Fruit fly (Drosophila melanogaster) whole organism, embryonic: ENCODE measurements around the gene CG15865.
A peak's percentile ranks its signal among the peaks of the same experiment; 100 is the strongest.

ENCODE experiments used
- ATbp ChIP-seq: fragments of 200-800 bp; sonication (Bioruptor generic); optimal IDR thresholded peaks from 2 replicates; lab custom pipeline; 2017; ENCODE audit warnings: missing biosample characterization, mild to moderate bottlenecking, missing genetic modification characterization, missing genetic modification reagents
- Awh ChIP-seq: fragments of 200-800 bp; sonication (Bioruptor generic); IDR thresholded peaks from 2 replicates; pipeline ENCODE4, ENCODE4 v1.3.6; 2022; ENCODE audit warnings: missing biosample characterization, missing genetic modification characterization
- CG10147 ChIP-seq: fragments of 200-800 bp; sonication (Bioruptor generic); optimal IDR thresholded peaks from 2 replicates; lab custom pipeline; 2019; ENCODE audit warnings: missing biosample characterization, mild to moderate bottlenecking, missing genetic modification characterization, moderate library complexity
- CG10543 ChIP-seq: fragments of 200-800 bp; sonication (Bioruptor generic); optimal IDR thresholded peaks from 3 replicates; lab custom pipeline; 2017; ENCODE audit warnings: missing biosample characterization, mild to moderate bottlenecking, missing genetic modification characterization, moderate library complexity
- CG10979 ChIP-seq: fragments of 200-800 bp; sonication (Bioruptor generic); optimal IDR thresholded peaks from 2 replicates; lab custom pipeline; 2018; ENCODE audit warnings: missing biosample characterization, mild to moderate bottlenecking, missing genetic modification characterization, moderate library complexity
- CG11560 ChIP-seq: fragments of 200-800 bp; sonication (Bioruptor generic); IDR thresholded peaks from 3 replicates; pipeline ENCODE4 v1.3.6; 2022; ENCODE audit warnings: missing biosample characterization, missing genetic modification characterization
- CG12219 ChIP-seq: fragments of 200-800 bp; sonication (Bioruptor generic); optimal IDR thresholded peaks from 3 replicates; lab custom pipeline; 2018; ENCODE audit warnings: missing biosample characterization, mild to moderate bottlenecking, missing genetic modification characterization
- CG13287 ChIP-seq: fragments of 200-800 bp; sonication (Bioruptor generic); IDR thresholded peaks from 2 replicates; pipeline ENCODE4 v1.3.6; 2022; ENCODE audit warnings: missing biosample characterization, missing genetic modification characterization; ENCODE audit not compliant: partially characterized antibody
- CG13775 ChIP-seq: fragments of 200-800 bp; sonication (Bioruptor generic); optimal IDR thresholded peaks from 3 replicates; lab custom pipeline; 2017; ENCODE audit warnings: missing biosample characterization, mild to moderate bottlenecking, missing genetic modification characterization
- CG14860 ChIP-seq: fragments of 200-800 bp; sonication (Bioruptor generic); IDR thresholded peaks from 3 replicates; pipeline ENCODE4 v1.3.6; 2022; ENCODE audit warnings: missing biosample characterization, missing genetic modification characterization; ENCODE audit not compliant: partially characterized antibody
- CG15073 ChIP-seq: fragments of 200-800 bp; sonication (Bioruptor generic); optimal IDR thresholded peaks from 2 replicates; lab custom pipeline; 2016; ENCODE audit warnings: missing biosample characterization, missing genetic modification characterization
- CG15269 ChIP-seq: fragments of 200-800 bp; sonication (Bioruptor generic); optimal IDR thresholded peaks from 2 replicates; lab custom pipeline; 2018; ENCODE audit warnings: missing biosample characterization, mild to moderate bottlenecking, missing genetic modification characterization, moderate library complexity
- CG15479 ChIP-seq: fragments of 200-800 bp; sonication (Bioruptor generic); optimal IDR thresholded peaks from 3 replicates; lab custom pipeline; 2019; ENCODE audit warnings: missing biosample characterization, mild to moderate bottlenecking, missing genetic modification characterization, moderate library complexity
- CG16815 ChIP-seq: fragments of 200-800 bp; sonication (Bioruptor generic); optimal IDR thresholded peaks from 3 replicates; lab custom pipeline; 2017; ENCODE audit warnings: missing biosample characterization, mild to moderate bottlenecking, missing genetic modification characterization
- CG17359 ChIP-seq: fragments of 200-800 bp; sonication (Bioruptor generic); optimal IDR thresholded peaks from 3 replicates; lab custom pipeline; 2018; ENCODE audit warnings: missing biosample characterization, mild to moderate bottlenecking, missing genetic modification characterization, moderate library complexity
- CG17568 ChIP-seq: fragments of 200-800 bp; sonication (Bioruptor generic); optimal IDR thresholded peaks from 2 replicates; lab custom pipeline; 2018; ENCODE audit warnings: missing biosample characterization, mild to moderate bottlenecking, missing genetic modification characterization, moderate library complexity
- CG17912 ChIP-seq: fragments of 200-800 bp; sonication (Bioruptor generic); optimal IDR thresholded peaks from 2 replicates; lab custom pipeline; 2018; ENCODE audit warnings: missing biosample characterization, mild to moderate bottlenecking, missing genetic modification characterization
- CG2199 ChIP-seq: fragments of 200-800 bp; sonication (Bioruptor generic); IDR thresholded peaks from 3 replicates; pipeline ENCODE4 v1.3.6; 2022; ENCODE audit warnings: missing biosample characterization, missing genetic modification characterization
- CG2678 ChIP-seq: fragments of 200-800 bp; sonication (Bioruptor generic); optimal IDR thresholded peaks from 3 replicates; lab custom pipeline; 2019; ENCODE audit warnings: missing biosample characterization, mild to moderate bottlenecking, missing genetic modification characterization, moderate library complexity
- CG31224 ChIP-seq: fragments of 200-800 bp; sonication (Bioruptor generic); IDR thresholded peaks from 2 replicates; pipeline ENCODE4 v1.3.6; 2022; ENCODE audit warnings: missing biosample characterization, missing genetic modification characterization
- CG34376 ChIP-seq: fragments of 200-800 bp; sonication (Bioruptor generic); optimal IDR thresholded peaks from 2 replicates; lab custom pipeline; 2018; ENCODE audit warnings: missing biosample characterization, mild to moderate bottlenecking, missing genetic modification characterization
- CG3995 ChIP-seq: fragments of 200-800 bp; sonication (Bioruptor generic); optimal IDR thresholded peaks from 3 replicates; lab custom pipeline; 2016; ENCODE audit warnings: missing biosample characterization, missing genetic modification characterization
- CG7963 ChIP-seq: fragments of 200-800 bp; sonication (Bioruptor generic); IDR thresholded peaks from 3 replicates; pipeline ENCODE4 v1.3.6; 2022; ENCODE audit warnings: missing biosample characterization, missing genetic modification characterization; ENCODE audit not compliant: partially characterized antibody
- CG8359 ChIP-seq: fragments of 200-800 bp; sonication (Bioruptor generic); optimal IDR thresholded peaks from 2 replicates; lab custom pipeline; 2017; ENCODE audit warnings: missing biosample characterization, mild to moderate bottlenecking, missing genetic modification characterization, borderline replicate concordance
- CG8765 ChIP-seq: fragments of 200-800 bp; sonication (Bioruptor generic); IDR thresholded peaks from 2 replicates; pipeline ENCODE4 v1.3.6; 2022; ENCODE audit warnings: missing biosample characterization, missing genetic modification characterization
- CG9215 ChIP-seq: fragments of 200-800 bp; sonication (Bioruptor generic); IDR thresholded peaks from 2 replicates; pipeline ENCODE4 v1.3.6; 2022; ENCODE audit warnings: missing biosample characterization, missing genetic modification characterization
- Dref ChIP-seq: fragments of 200-800 bp; sonication (Bioruptor generic); IDR thresholded peaks from 2 replicates; pipeline ENCODE4 v1.3.6; 2022; ENCODE audit warnings: missing biosample characterization, missing genetic modification characterization
- Hsf ChIP-seq: fragments of 200-800 bp; sonication (Bioruptor generic); optimal IDR thresholded peaks from 3 replicates; lab custom pipeline; 2016; ENCODE audit warnings: missing biosample characterization, missing genetic modification characterization
- Lhr ChIP-seq: fragments of 200-800 bp; sonication (Bioruptor generic); optimal IDR thresholded peaks from 3 replicates; lab custom pipeline; 2017; ENCODE audit warnings: mild to moderate bottlenecking, missing biosample characterization, missing genetic modification reagents, missing genetic modification characterization
- MTF-1 ChIP-seq: fragments of 200-800 bp; sonication (Bioruptor generic); optimal IDR thresholded peaks from 2 replicates; lab custom pipeline; 2018; ENCODE audit warnings: missing biosample characterization, mild to moderate bottlenecking, missing genetic modification characterization, borderline replicate concordance
- ato ChIP-seq: fragments of 200-800 bp; sonication (Bioruptor generic); IDR thresholded peaks from 2 replicates; pipeline ENCODE4 v1.3.6; 2022; ENCODE audit warnings: missing biosample characterization, missing genetic modification characterization; ENCODE audit not compliant: partially characterized antibody
- bigmax ChIP-seq: fragments of 200-800 bp; sonication (Bioruptor generic); optimal IDR thresholded peaks from 2 replicates; lab custom pipeline; 2018; ENCODE audit warnings: missing biosample characterization, mild to moderate bottlenecking, missing genetic modification characterization
- caup ChIP-seq: fragments of 200-800 bp; sonication (Bioruptor generic); optimal IDR thresholded peaks from 3 replicates; lab custom pipeline; 2017; ENCODE audit warnings: missing biosample characterization, mild to moderate bottlenecking, missing genetic modification characterization, moderate library complexity; ENCODE audit not compliant: severe bottlenecking
- cg ChIP-seq: fragments of 200-800 bp; sonication (Bioruptor generic); optimal IDR thresholded peaks from 3 replicates; lab custom pipeline; 2019; ENCODE audit warnings: missing biosample characterization, mild to moderate bottlenecking, missing genetic modification characterization, moderate library complexity
- ewg ChIP-seq: fragments of 200-800 bp; sonication (Bioruptor generic); optimal IDR thresholded peaks from 3 replicates; lab custom pipeline; 2017; ENCODE audit warnings: mild to moderate bottlenecking, missing biosample characterization, missing genetic modification reagents, missing genetic modification characterization
- fd3F ChIP-seq: fragments of 200-800 bp; sonication (Bioruptor generic); optimal IDR thresholded peaks from 2 replicates; lab custom pipeline; 2018; ENCODE audit warnings: missing biosample characterization, mild to moderate bottlenecking, missing genetic modification characterization, moderate library complexity
- gce ChIP-seq: fragments of 200-800 bp; sonication (Bioruptor generic); IDR thresholded peaks from 3 replicates; pipeline ENCODE4 v1.3.6; 2022; ENCODE audit warnings: missing biosample characterization, missing genetic modification characterization
- gcm ChIP-seq: fragments of 200-800 bp; sonication (Bioruptor generic); optimal IDR thresholded peaks from 2 replicates; lab custom pipeline; 2019; ENCODE audit warnings: missing biosample characterization, mild to moderate bottlenecking, missing genetic modification characterization, moderate library complexity
- gsb-n ChIP-seq: fragments of 200-800 bp; sonication (Bioruptor generic); optimal IDR thresholded peaks from 3 replicates; lab custom pipeline; 2018; ENCODE audit warnings: missing biosample characterization, mild to moderate bottlenecking, missing genetic modification characterization
- gt ChIP-seq: fragments of 200-800 bp; sonication (Bioruptor generic); IDR thresholded peaks from 2 replicates; pipeline ENCODE4 v1.3.6; 2022; ENCODE audit warnings: missing biosample characterization, missing genetic modification characterization
- lab ChIP-seq: fragments of 200-800 bp; sonication (Bioruptor generic); optimal IDR thresholded peaks from 3 replicates; lab custom pipeline; 2017; ENCODE audit warnings: missing biosample characterization, missing genetic modification characterization, mild to moderate bottlenecking, moderate library complexity, missing genetic modification reagents
- lov ChIP-seq, 2 experiments: fragments of 200-800 bp in 1 of 2; fragments of >200 bp in 1 of 2; sonication (Bioruptor generic) in 1 of 2; IDR thresholded peaks in 1 of 2; optimal IDR thresholded peaks in 1 of 2; 2 replicates in 1 of 2; 3 replicates in 1 of 2; pipeline versions ENCODE4 v1.3.6 to Lab custom; 2017 to 2022; ENCODE audit warnings: missing biosample characterization in 1 of 2, missing genetic modification characterization in 1 of 2
- mam ChIP-seq: fragments of 200-800 bp; sonication (Bioruptor generic); optimal IDR thresholded peaks from 3 replicates; lab custom pipeline; 2016; ENCODE audit warnings: missing biosample characterization, missing genetic modification characterization
- nmo ChIP-seq: fragments of 200-800 bp; sonication (Bioruptor generic); optimal IDR thresholded peaks from 2 replicates; lab custom pipeline; 2018; ENCODE audit warnings: missing biosample characterization, mild to moderate bottlenecking, missing genetic modification characterization, moderate library complexity
- odd ChIP-seq: fragments of 200-800 bp; sonication (Bioruptor generic); optimal IDR thresholded peaks from 2 replicates; lab custom pipeline; 2017; ENCODE audit warnings: missing biosample characterization, mild to moderate bottlenecking, missing genetic modification characterization
- pan ChIP-seq, 4 experiments: fragments of >200 bp in 3 of 4; fragments of 200-800 bp in 1 of 4; sonication (Bioruptor generic) in 1 of 4; optimal IDR thresholded peaks in 3 of 4; IDR thresholded peaks in 1 of 4; 2 replicates each; pipeline versions ENCODE4 v1.3.6 to Lab custom; 2017 to 2022; ENCODE audit warnings: missing biosample characterization in 2 of 4, missing genetic modification characterization in 2 of 4, mixed read lengths in 1 of 4
- ro ChIP-seq: fragments of 200-800 bp; sonication (Bioruptor generic); IDR thresholded peaks from 2 replicates; pipeline ENCODE4 v1.3.6; 2022; ENCODE audit warnings: missing biosample characterization, missing genetic modification characterization

Gene CG15865

DNA sequence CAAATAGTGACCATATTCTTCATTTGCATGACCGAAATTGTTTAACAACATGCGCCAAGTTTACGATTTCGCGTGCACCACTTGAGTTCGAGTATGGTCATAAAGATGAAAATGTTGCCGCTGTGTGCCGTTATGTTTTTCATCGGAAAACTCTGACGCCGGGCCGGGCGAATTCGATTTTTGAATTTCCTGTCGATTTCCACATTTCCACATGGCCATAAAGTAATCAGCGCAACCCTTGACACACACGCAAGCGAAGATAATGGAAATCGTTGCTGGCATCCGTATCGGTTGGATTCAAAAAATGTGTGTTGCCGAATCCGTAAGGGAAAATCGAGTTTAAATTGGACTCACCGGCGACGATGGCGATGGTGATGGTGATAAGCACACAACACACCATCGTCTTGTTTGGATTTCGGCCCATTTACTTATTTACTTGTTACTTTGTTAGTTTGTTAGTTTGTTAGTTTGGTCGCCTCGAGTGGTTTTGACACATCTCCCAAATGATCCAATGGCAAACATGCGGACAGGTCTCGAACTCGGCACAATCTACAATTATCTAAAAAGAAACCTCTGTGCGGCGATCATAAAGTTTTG is 19.6 kb downstream of the CG15865 start (continued):
- TF ChIP-seq Lhr (GFP tag; lab: Kevin White, UChicago) (peak; percentile 31), Dref (GFP tag; lab: Robert Waterston, UW) (no peak), CG10543 (GFP tag; lab: Kevin White, UChicago) (peak; percentile 57), CG15269 (no peak), CG16815 (GFP tag; lab: Kevin White, UChicago) (peak; percentile 2), caup (GFP tag; lab: Kevin White, UChicago) (peak; percentile 20), ro (GFP tag; lab: Robert Waterston, UW) (no peak), CG17359 (tag; lab: Kevin White, UChicago) (peak; percentile 71), CG9215 (GFP tag; lab: Robert Waterston, UW) (no peak), CG10147 (GFP tag; lab: Kevin White, UChicago) (no peak), lov (optimal IDR thresholded peaks at IDR 0.05; lab: Kevin White, UChicago) (no peak), lov (GFP tag; IDR thresholded peaks at IDR 0.05; lab: Robert Waterston, UW) (no peak), ewg (GFP tag; lab: Kevin White, UChicago) (peak; percentile 45), CG15073 (GFP tag; lab: Kevin White, UChicago) (no peak), CG11560 (tag; lab: Robert Waterston, UW) (no peak), CG13775 (GFP tag; lab: Kevin White, UChicago) (no peak), CG13287 (GFP tag; lab: Robert Waterston, UW) (no peak), gsb-n (tag; lab: Kevin White, UChicago) (peak; percentile 76), CG10979 (tag; lab: Kevin White, UChicago) (peak; percentile 40), CG12219 (peak; percentile 55), fd3F (no peak), gt (GFP tag; lab: Robert Waterston, UW) (no peak), pan (optimal IDR thresholded peaks at IDR 0.05; lab: Kevin White, UChicago) (no peak), pan (GFP tag; optimal IDR thresholded peaks at IDR 0.05 in 1 of 2, IDR thresholded peaks at IDR 0.05 in 1 of 2) (no peak), CG14860 (no peak), mam (no peak), Hsf (GFP tag; lab: Kevin White, UChicago) (no peak), gce (0 out of 3 replicates have a peak, but pooled peaks have one; percentile 60), odd (peak; percentile 59), CG34376 (peak; percentile 27), CG3995 (GFP tag; lab: Kevin White, UChicago) (no peak), CG17568 (GFP tag; lab: Kevin White, UChicago) (peak; percentile 61), CG8765 (GFP tag; lab: Robert Waterston, UW) (0 out of 2 replicates have a peak, but pooled peaks have one; percentile 11), MTF-1 (GFP tag; lab: Kevin White, UChicago) (peak; percentile 54), gcm (GFP tag; lab: Kevin White, UChicago) (peak; percentile 39), cg (no peak), CG7963 (GFP tag; lab: Robert Waterston, UW) (no peak), CG2199 (GFP tag; lab: Robert Waterston, UW) (peak; percentile 73; the same call in 2 of the 3 replicates), ATbp (peak; percentile 89), Awh (GFP tag; lab: Robert Waterston, UW) (peak; percentile 75), lab (GFP tag; lab: Kevin White, UChicago) (peak; percentile 55), nmo (GFP tag; lab: Kevin White, UChicago) (no peak), bigmax (GFP tag; lab: Kevin White, UChicago) (no peak), ato (GFP tag; lab: Robert Waterston, UW) (no peak), CG17912 (peak; percentile 54), CG2678 (peak; percentile 64), CG8359 (peak; percentile 40), CG15479 (GFP tag; lab: Kevin White, UChicago) (peak; percentile 52), CG31224 (no peak)
